Worm (Caenorhabditis elegans) whole organism, mixed stage, embryonic: ENCODE results near the gene cgef-1.

ENCODE experiments used
- cnd-1 ChIP-seq: fragments of 200-800 bp; sonication (Bioruptor generic); optimal IDR thresholded peaks from 2 replicates; lab custom pipeline; 2018; ENCODE audit warnings: mild to moderate bottlenecking, missing genetic modification characterization, missing compliant biosample characterization
- elt-1 ChIP-seq: sonication (generic microtip); optimal IDR thresholded peaks from 2 replicates; lab custom pipeline; 2017; ENCODE audit warnings: missing genetic modification characterization, mild to moderate bottlenecking, missing compliant biosample characterization, antibody characterized with exemption, moderate library complexity, borderline replicate concordance; ENCODE audit not compliant: insufficient read depth
- unc-62 ChIP-seq: fragments of 150-350 bp; optimal IDR thresholded peaks from 2 replicates; lab custom pipeline; 2014; ENCODE audit warnings: missing biosample characterization, missing genetic modification reagents, missing genetic modification characterization
- ztf-11 ChIP-seq: fragments of 150-350 bp; optimal IDR thresholded peaks from 2 replicates; lab custom pipeline; 2014; ENCODE audit warnings: missing biosample characterization, missing genetic modification characterization

- no peak for TF ChIP-seq unc-62 (GFP tag; lab: Kevin White, UChicago)
- TF ChIP-seq elt-1 (tag; lab: Kevin White, UChicago) = no peak
- TF ChIP-seq ztf-11 (tag; lab: Kevin White, UChicago) = no peak
- no peak for TF ChIP-seq cnd-1 (tag; lab: Kevin White, UChicago)
Observed at ce11 chrX:2841754-2842153, 69.9 kb downstream of the cgef-1 start.
